Worm (Caenorhabditis elegans) whole organism, L1 larva: Measurements from ENCODE around the gene F13E9.11.

Source experiments
- blmp-1 ChIP-seq: fragments of 150-350 bp; optimal IDR thresholded peaks from 2 replicates; lab custom pipeline; 2014; ENCODE audit warnings: missing biosample characterization, missing genetic modification characterization
- lin-14 ChIP-seq: fragments of 200-800 bp; sonication (Bioruptor generic); optimal IDR thresholded peaks from 2 replicates; lab custom pipeline; 2018; ENCODE audit warnings: mild to moderate bottlenecking, missing genetic modification characterization, moderate library complexity, missing compliant biosample characterization
- mep-1 ChIP-seq: fragments of 150-350 bp; optimal IDR thresholded peaks from 2 replicates; lab custom pipeline; 2014; ENCODE audit warnings: missing biosample characterization, missing genetic modification characterization
- unc-98 ChIP-seq: fragments of 200-800 bp; sonication (Bioruptor generic); IDR thresholded peaks from 2 replicates; pipeline ENCODE4 v1.3.6; 2022; ENCODE audit warnings: missing genetic modification characterization, missing compliant biosample characterization

F13E9.11 gene

ce11 chrIV:10815950-10816349 is 53.0 kb downstream of the F13E9.11 start:
- peak; percentile 63 for TF ChIP-seq blmp-1
- peak; percentile 24 for TF ChIP-seq mep-1 (tag; lab: Kevin White, UChicago)
- TF ChIP-seq lin-14 (GFP tag; lab: Kevin White, UChicago) = peak; percentile 19
- TF ChIP-seq unc-98 = no peak
